Worm (Caenorhabditis elegans) whole organism, L4 larva: ENCODE measurements around the gene lst-4.

Experiments used
- F10B5.3 ChIP-seq: sonication (generic microtip); optimal IDR thresholded peaks from 2 replicates; lab custom pipeline; 2016; ENCODE audit warnings: mild to moderate bottlenecking, missing genetic modification characterization, missing compliant biosample characterization
- F37D6.2 ChIP-seq: sonication (generic microtip); optimal IDR thresholded peaks from 2 replicates; lab custom pipeline; 2016; ENCODE audit warnings: mild to moderate bottlenecking, missing genetic modification characterization, missing compliant biosample characterization
- F49E8.2 ChIP-seq: sonication (generic microtip); optimal IDR thresholded peaks from 2 replicates; lab custom pipeline; 2016; ENCODE audit warnings: missing compliant biosample characterization, mild to moderate bottlenecking, missing genetic modification characterization, borderline replicate concordance
- R02D3.7 ChIP-seq: fragments of 150-350 bp; sonication (generic microtip); optimal IDR thresholded peaks from 3 replicates; lab custom pipeline; 2014; ENCODE audit warnings: missing biosample characterization, missing genetic modification characterization
- T26A8.4 ChIP-seq: fragments of 200-800 bp; sonication (Bioruptor generic); IDR thresholded peaks from 2 replicates; pipeline ENCODE4 v1.3.6; 2022; ENCODE audit warnings: missing genetic modification characterization, missing compliant biosample characterization
- Y75B8A.6 ChIP-seq: fragments of 200-800 bp; sonication (Bioruptor generic); IDR thresholded peaks from 2 replicates; pipeline ENCODE4 v1.3.6; 2022; ENCODE audit warnings: missing genetic modification reagents, missing genetic modification characterization, missing compliant biosample characterization
- ZK546.5 ChIP-seq, 2 experiments: sonication (generic microtip); optimal IDR thresholded peaks; 2 replicates each; lab custom pipeline; 2017; ENCODE audit warnings: missing biosample characterization in 2 of 2, missing genetic modification characterization in 2 of 2
- ceh-44 ChIP-seq: fragments of 200-800 bp; sonication (Bioruptor generic); IDR thresholded peaks from 2 replicates; pipeline ENCODE4 v1.3.6; 2022; ENCODE audit warnings: missing genetic modification reagents, missing genetic modification characterization, missing compliant biosample characterization
- ceh-62 ChIP-seq: sonication (generic microtip); optimal IDR thresholded peaks from 2 replicates; lab custom pipeline; 2017; ENCODE audit warnings: missing biosample characterization, missing genetic modification characterization
- cey-2 ChIP-seq: sonication (generic microtip); optimal IDR thresholded peaks from 3 replicates; lab custom pipeline; 2017; ENCODE audit warnings: missing genetic modification characterization, mild to moderate bottlenecking, missing compliant biosample characterization, antibody characterized with exemption, borderline replicate concordance; ENCODE audit not compliant: insufficient read depth
- ctbp-1 ChIP-seq: fragments of 200-800 bp; sonication (Bioruptor generic); IDR thresholded peaks from 2 replicates; pipeline ENCODE4 v1.3.6; 2022; ENCODE audit warnings: missing genetic modification reagents, missing genetic modification characterization, missing compliant biosample characterization
- daf-12 ChIP-seq: fragments of 150-350 bp; optimal IDR thresholded peaks from 2 replicates; lab custom pipeline; 2014; ENCODE audit warnings: missing biosample characterization, missing genetic modification reagents, missing genetic modification characterization
- dmd-8 ChIP-seq: fragments of 200-800 bp; sonication (Bioruptor generic); IDR thresholded peaks from 2 replicates; pipeline ENCODE4 v1.3.6; 2022; ENCODE audit warnings: missing genetic modification characterization, missing compliant biosample characterization
- dmd-9 ChIP-seq: fragments of 200-800 bp; sonication (Bioruptor generic); IDR thresholded peaks from 2 replicates; pipeline ENCODE4 v1.3.6; 2022; ENCODE audit warnings: missing genetic modification reagents, missing genetic modification characterization, missing compliant biosample characterization
- dpl-1 ChIP-seq: fragments of 150-350 bp; optimal IDR thresholded peaks from 2 replicates; lab custom pipeline; 2014; ENCODE audit warnings: missing biosample characterization, missing genetic modification reagents, missing genetic modification characterization
- duxl-1 ChIP-seq: sonication (generic microtip); optimal IDR thresholded peaks from 2 replicates; lab custom pipeline; 2016; ENCODE audit warnings: mild to moderate bottlenecking, missing genetic modification characterization, moderate library complexity, missing compliant biosample characterization; ENCODE audit not compliant: poor library complexity
- fos-1 ChIP-seq: fragments of 150-350 bp; optimal IDR thresholded peaks from 2 replicates; lab custom pipeline; 2014; ENCODE audit warnings: missing biosample characterization, missing genetic modification characterization
- gei-8 ChIP-seq: fragments of 200-800 bp; sonication (Bioruptor generic); optimal IDR thresholded peaks from 2 replicates; lab custom pipeline; 2018; ENCODE audit warnings: mild to moderate bottlenecking, missing genetic modification characterization, missing compliant biosample characterization
- hif-1 ChIP-seq, 2 experiments: sonication (generic microtip); optimal IDR thresholded peaks; 2 replicates each; lab custom pipeline; 2016 to 2017; ENCODE audit warnings: missing compliant biosample characterization in 2 of 2, missing genetic modification characterization in 2 of 2, missing genetic modification reagents in 2 of 2, missing genotype in 2 of 2, mild to moderate bottlenecking in 1 of 2
- hlh-11 ChIP-seq: fragments of 200-800 bp; sonication (Bioruptor generic); optimal IDR thresholded peaks from 2 replicates; lab custom pipeline; 2018; ENCODE audit warnings: mild to moderate bottlenecking, missing genetic modification characterization, missing compliant biosample characterization
- hlh-30 ChIP-seq: sonication (generic microtip); optimal IDR thresholded peaks from 2 replicates; lab custom pipeline; 2017; ENCODE audit warnings: antibody characterized with exemption, mild to moderate bottlenecking, missing genetic modification characterization, missing compliant biosample characterization; ENCODE audit not compliant: insufficient read depth
- jun-1 ChIP-seq: fragments of 150-350 bp; optimal IDR thresholded peaks from 2 replicates; lab custom pipeline; 2014; ENCODE audit warnings: missing biosample characterization, missing genetic modification reagents, missing genetic modification characterization
- lin-29 ChIP-seq: fragments of 200-800 bp; sonication (Bioruptor generic); IDR thresholded peaks from 2 replicates; pipeline ENCODE4 v1.3.6; 2022; ENCODE audit warnings: missing genetic modification reagents, missing genetic modification characterization, missing compliant biosample characterization
- lin-38 ChIP-seq: fragments of 200-800 bp; sonication (Bioruptor generic); IDR thresholded peaks from 2 replicates; pipeline ENCODE4 v1.3.6; 2022; ENCODE audit warnings: missing genetic modification reagents, missing genetic modification characterization, missing compliant biosample characterization
- madf-5 ChIP-seq, 2 experiments: fragments of 200-800 bp; sonication (Bioruptor generic); IDR thresholded peaks; 2 replicates each; pipeline ENCODE4 v1.3.6; 2022; ENCODE audit warnings: missing compliant biosample characterization in 2 of 2, missing genetic modification characterization in 2 of 2
- madf-9 ChIP-seq: fragments of 200-800 bp; sonication (Bioruptor generic); conservative IDR thresholded peaks from 2 replicates; pipeline ENCODE4 v1.3.6; 2022; ENCODE audit warnings: missing genetic modification reagents, missing genetic modification characterization, missing compliant biosample characterization
- mep-1 ChIP-seq: fragments of 150-350 bp; sonication (generic microtip); optimal IDR thresholded peaks from 3 replicates; lab custom pipeline; 2014; ENCODE audit warnings: missing biosample characterization, missing genetic modification characterization
- mxl-2 ChIP-seq: fragments of 200-800 bp; sonication (Bioruptor generic); conservative IDR thresholded peaks from 2 replicates; pipeline ENCODE4 v1.3.6; 2022; ENCODE audit warnings: missing genetic modification reagents, missing genetic modification characterization, missing compliant biosample characterization
- nhr-11 ChIP-seq: fragments of 150-350 bp; optimal IDR thresholded peaks from 2 replicates; lab custom pipeline; 2014; ENCODE audit warnings: missing biosample characterization, missing genetic modification characterization
- nhr-111 ChIP-seq: fragments of 200-800 bp; sonication (Bioruptor generic); optimal IDR thresholded peaks from 2 replicates; lab custom pipeline; 2018; ENCODE audit warnings: mild to moderate bottlenecking, missing genetic modification characterization, missing compliant biosample characterization
- nhr-25 ChIP-seq: sonication (generic microtip); optimal IDR thresholded peaks from 2 replicates; lab custom pipeline; 2017; ENCODE audit warnings: missing genetic modification characterization, mild to moderate bottlenecking, missing compliant biosample characterization, antibody characterized with exemption, moderate library complexity, borderline replicate concordance; ENCODE audit not compliant: insufficient read depth
- nhr-28 ChIP-seq: fragments of 150-350 bp; optimal IDR thresholded peaks from 2 replicates; lab custom pipeline; 2014; ENCODE audit warnings: missing biosample characterization, missing genetic modification characterization
- nhr-42 ChIP-seq: fragments of 200-800 bp; sonication (Bioruptor generic); IDR thresholded peaks from 2 replicates; pipeline ENCODE4 v1.3.6; 2022; ENCODE audit warnings: missing genetic modification characterization, missing compliant biosample characterization
- nhr-76 ChIP-seq: fragments of 150-350 bp; optimal IDR thresholded peaks from 2 replicates; lab custom pipeline; 2014; ENCODE audit warnings: missing biosample characterization, missing genetic modification characterization
- pha-4 ChIP-seq, 2 experiments: fragments of 150-350 bp in 1 of 2; fragments of 200-800 bp in 1 of 2; sonication (Bioruptor generic) in 1 of 2; IDR thresholded peaks in 1 of 2; optimal IDR thresholded peaks in 1 of 2; 2 replicates each; pipeline versions ENCODE4 v1.3.6 to Lab custom; 2014 to 2022; ENCODE audit warnings: missing genetic modification characterization in 2 of 2, missing genetic modification reagents in 2 of 2, missing biosample characterization in 1 of 2, missing compliant biosample characterization in 1 of 2
- php-3 ChIP-seq: fragments of 200-800 bp; sonication (Bioruptor generic); IDR thresholded peaks from 2 replicates; pipeline ENCODE4 v1.3.6; 2022; ENCODE audit warnings: missing genetic modification reagents, missing genetic modification characterization, missing compliant biosample characterization
- rbr-2 ChIP-seq: sonication (generic microtip); optimal IDR thresholded peaks from 2 replicates; lab custom pipeline; 2016; ENCODE audit warnings: missing genotype, missing genetic modification characterization, missing compliant biosample characterization
- saeg-2 ChIP-seq: fragments of 200-800 bp; sonication (Bioruptor generic); IDR thresholded peaks from 2 replicates; pipeline ENCODE4 v1.3.6; 2022; ENCODE audit warnings: missing genetic modification reagents, missing genetic modification characterization, missing compliant biosample characterization
- sdz-12 ChIP-seq: fragments of 200-800 bp; sonication (Bioruptor generic); optimal IDR thresholded peaks from 2 replicates; lab custom pipeline; 2018; ENCODE audit warnings: mild to moderate bottlenecking, missing genetic modification characterization, missing compliant biosample characterization
- skn-1 ChIP-seq: fragments of 150-350 bp; optimal IDR thresholded peaks from 2 replicates; lab custom pipeline; 2014; ENCODE audit warnings: missing biosample characterization, missing genetic modification characterization
- snpc-1.2 ChIP-seq: fragments of 200-800 bp; sonication (Bioruptor generic); IDR thresholded peaks from 2 replicates; pipeline ENCODE4 v1.3.6; 2022; ENCODE audit warnings: missing genetic modification reagents, missing genetic modification characterization, missing compliant biosample characterization
- tra-1 ChIP-seq: fragments of 200-800 bp; sonication (Bioruptor generic); IDR thresholded peaks from 2 replicates; pipeline ENCODE4 v1.3.6; 2022; ENCODE audit warnings: missing genetic modification reagents, missing genetic modification characterization, missing compliant biosample characterization
- unc-39 ChIP-seq: sonication (generic microtip); optimal IDR thresholded peaks from 2 replicates; lab custom pipeline; 2017; ENCODE audit warnings: missing biosample characterization, missing genetic modification characterization
- unc-62 ChIP-seq, 3 experiments: fragments of 150-350 bp in 1 of 3; sonication (generic microtip); optimal IDR thresholded peaks in 2 of 3; peaks in 1 of 3; 1 replicate in 1 of 3; 2 replicates in 2 of 3; lab custom pipeline; 2014 to 2017; ENCODE audit warnings: missing biosample characterization in 3 of 3, missing genetic modification characterization in 3 of 3, missing genetic modification reagents in 3 of 3, missing genotype in 1 of 3
- vab-7 ChIP-seq: fragments of 200-800 bp; sonication (Bioruptor generic); IDR thresholded peaks from 2 replicates; pipeline ENCODE4 v1.3.6; 2022; ENCODE audit warnings: missing genetic modification reagents, missing genetic modification characterization, missing compliant biosample characterization
- zag-1 ChIP-seq: fragments of 150-350 bp; optimal IDR thresholded peaks from 2 replicates; lab custom pipeline; 2014; ENCODE audit warnings: missing biosample characterization, missing genetic modification characterization
- zfp-3 ChIP-seq: fragments of 200-800 bp; sonication (Bioruptor generic); conservative IDR thresholded peaks from 2 replicates; pipeline ENCODE4 v1.3.6; 2022; ENCODE audit warnings: missing genetic modification reagents, missing genetic modification characterization, missing compliant biosample characterization
- zip-11 ChIP-seq: fragments of 200-800 bp; sonication (Bioruptor generic); IDR thresholded peaks from 2 replicates; pipeline ENCODE4 v1.3.6; 2022; ENCODE audit warnings: missing genetic modification characterization, missing compliant biosample characterization
- zip-2 ChIP-seq: fragments of 150-350 bp; optimal IDR thresholded peaks from 2 replicates; lab custom pipeline; 2014; ENCODE audit warnings: missing biosample characterization, missing genetic modification characterization
- ztf-11 ChIP-seq: fragments of 150-350 bp; optimal IDR thresholded peaks from 2 replicates; lab custom pipeline; 2014; ENCODE audit warnings: missing biosample characterization, missing genetic modification characterization

Gene lst-4

ce11 chrIV:14070992-14071289, 1.3 kb upstream of the lst-4 start (continued):
- TF ChIP-seq zip-11 (GFP tag; lab: Robert Waterston, UW): no peak
- TF ChIP-seq nhr-28 (tag; lab: Kevin White, UChicago): peak; percentile 69
- TF ChIP-seq ceh-62: no peak
- peak; percentile 76 for TF ChIP-seq dpl-1
- no peak for TF ChIP-seq saeg-2 (GFP tag; lab: Robert Waterston, UW)
- TF ChIP-seq nhr-25: peak; percentile 70
- TF ChIP-seq nhr-76 (tag; lab: Kevin White, UChicago): no peak
- TF ChIP-seq hif-1 (tag; optimal IDR thresholded peaks at IDR 0.05; lab: Kevin White, UChicago): peak in 1 of 2 experiments; percentile 65
- TF ChIP-seq duxl-1: no peak
- TF ChIP-seq snpc-1.2: peak; percentile 96
- no peak for TF ChIP-seq ztf-11 (tag; lab: Kevin White, UChicago)
- TF ChIP-seq F37D6.2 (tag; lab: Kevin White, UChicago): peak; percentile 49
- TF ChIP-seq sdz-12 (GFP tag; lab: Kevin White, UChicago): no peak
- TF ChIP-seq vab-7 (GFP tag; lab: Robert Waterston, UW): 0 out of 2 replicates have a peak, but pooled peaks have one; percentile 3
- peak; percentile 53; the same call in 1 of the 2 replicates for TF ChIP-seq madf-9 (GFP tag; lab: Robert Waterston, UW)
- no peak for TF ChIP-seq dmd-9 (GFP tag; lab: Robert Waterston, UW)
- peak; percentile 43; the same call in 1 of the 2 replicates for TF ChIP-seq ceh-44 (GFP tag; lab: Robert Waterston, UW)
- TF ChIP-seq hlh-11 (tag; lab: Kevin White, UChicago): peak; percentile 68
- TF ChIP-seq lin-38: peak; percentile 91
- TF ChIP-seq zag-1 (tag; lab: Kevin White, UChicago): peak; percentile 22
- peak; percentile 49; the same call in 1 of the 2 replicates for TF ChIP-seq pha-4 (GFP tag; IDR thresholded peaks at IDR 0.05; lab: Robert Waterston, UW)
- TF ChIP-seq pha-4 (tag; optimal IDR thresholded peaks at IDR 0.05; lab: Kevin White, UChicago): no peak
- no peak for TF ChIP-seq zip-2 (tag; lab: Kevin White, UChicago)
- peak; percentile 66 for TF ChIP-seq nhr-11 (tag; lab: Kevin White, UChicago)
- TF ChIP-seq F10B5.3 (tag; lab: Kevin White, UChicago): no peak
- no peak for TF ChIP-seq dmd-8 (GFP tag; lab: Robert Waterston, UW)
- TF ChIP-seq lin-29 (GFP tag; lab: Robert Waterston, UW): no peak
- TF ChIP-seq nhr-111 (GFP tag; lab: Kevin White, UChicago): no peak
- TF ChIP-seq madf-5 (GFP tag; IDR thresholded peaks at IDR 0.05; lab: Robert Waterston, UW): no peak
- TF ChIP-seq zfp-3 (GFP tag; lab: Robert Waterston, UW): no peak
- peak in 1 of 2 experiments; percentile 99 for TF ChIP-seq unc-62 (GFP tag; optimal IDR thresholded peaks at IDR 0.05 in 1 of 2; lab: Kevin White, UChicago)
- no peak for TF ChIP-seq unc-62 (tag; optimal IDR thresholded peaks at IDR 0.05; lab: Kevin White, UChicago)
- peak; percentile 53 for TF ChIP-seq jun-1 (tag; lab: Kevin White, UChicago)
- TF ChIP-seq F49E8.2 (tag; lab: Kevin White, UChicago): peak; percentile 72
- no peak for TF ChIP-seq daf-12 (tag; lab: Kevin White, UChicago)
- 0 out of 2 replicates have a peak, but pooled peaks have one; percentile 29 for TF ChIP-seq ctbp-1 (GFP tag; lab: Robert Waterston, UW)
- TF ChIP-seq T26A8.4 (GFP tag; lab: Robert Waterston, UW): 0 out of 2 replicates have a peak, but pooled peaks have one; percentile 27
- no peak for TF ChIP-seq Y75B8A.6 (GFP tag; lab: Robert Waterston, UW)
- TF ChIP-seq mep-1 (tag; lab: Kevin White, UChicago): peak; percentile 89
- TF ChIP-seq php-3 (GFP tag; lab: Robert Waterston, UW): no peak
- no peak for TF ChIP-seq cey-2 (tag; lab: Kevin White, UChicago)
- TF ChIP-seq rbr-2 (tag; lab: Kevin White, UChicago): peak; percentile 56
- no peak for TF ChIP-seq tra-1 (GFP tag; lab: Robert Waterston, UW)
- TF ChIP-seq nhr-42 (GFP tag; lab: Robert Waterston, UW): no peak
- TF ChIP-seq skn-1 (tag; lab: Kevin White, UChicago): peak; percentile 16
- TF ChIP-seq ZK546.5 (tag; optimal IDR thresholded peaks at IDR 0.05; lab: Kevin White, UChicago): peak in 1 of 2 experiments; percentile 57
- TF ChIP-seq fos-1 (tag; lab: Kevin White, UChicago): no peak
- no peak for TF ChIP-seq gei-8 (GFP tag; lab: Kevin White, UChicago)
- TF ChIP-seq R02D3.7 (tag; lab: Kevin White, UChicago): no peak
- no peak for TF ChIP-seq unc-39
- TF ChIP-seq hlh-30 (tag; lab: Kevin White, UChicago): peak; percentile 66
- no peak for TF ChIP-seq mxl-2 (GFP tag; lab: Robert Waterston, UW)
